Worm (Caenorhabditis elegans) whole organism, midembryonic: Measurements from ENCODE around the gene his-41.

Experiments
- cog-1 ChIP-seq: sonication (generic microtip); optimal IDR thresholded peaks from 2 replicates; lab custom pipeline; 2016; ENCODE audit warnings: missing genetic modification characterization, missing compliant biosample characterization
- flt-1 ChIP-seq: fragments of 200-800 bp; sonication (Bioruptor generic); IDR thresholded peaks from 2 replicates; pipeline ENCODE4 v1.3.6; 2022; ENCODE audit warnings: missing genetic modification characterization, missing compliant biosample characterization
- klf-2 ChIP-seq: fragments of 200-800 bp; sonication (Bioruptor generic); conservative IDR thresholded peaks from 2 replicates; pipeline ENCODE4 v1.3.6; 2022; ENCODE audit warnings: missing genetic modification reagents, missing genetic modification characterization, missing compliant biosample characterization
- med-1 ChIP-seq: sonication (generic microtip); optimal IDR thresholded peaks from 2 replicates; lab custom pipeline; 2017; ENCODE audit warnings: missing genetic modification characterization, mild to moderate bottlenecking, missing compliant biosample characterization, antibody characterized with exemption, missing genetic modification reagents; ENCODE audit not compliant: insufficient read depth
- ref-1 ChIP-seq: fragments of 200-800 bp; sonication (Bioruptor generic); conservative IDR thresholded peaks from 2 replicates; pipeline ENCODE4 v1.3.6; 2022; ENCODE audit warnings: missing genetic modification reagents, missing genetic modification characterization, missing compliant biosample characterization
- tab-1 ChIP-seq: fragments of 200-800 bp; sonication (Bioruptor generic); IDR thresholded peaks from 2 replicates; pipeline ENCODE4 v1.3.6; 2022; ENCODE audit warnings: missing genetic modification characterization, missing compliant biosample characterization
- ztf-23 ChIP-seq: fragments of 200-800 bp; sonication (Bioruptor generic); IDR thresholded peaks from 2 replicates; pipeline ENCODE4 v1.3.6; 2022; ENCODE audit warnings: missing genetic modification reagents, missing genetic modification characterization, missing compliant biosample characterization
- ztf-29 ChIP-seq: fragments of 200-800 bp; sonication (Bioruptor generic); IDR thresholded peaks from 2 replicates; pipeline ENCODE4 v1.3.6; 2022; ENCODE audit warnings: missing genetic modification reagents, missing genetic modification characterization, missing compliant biosample characterization

DNA sequence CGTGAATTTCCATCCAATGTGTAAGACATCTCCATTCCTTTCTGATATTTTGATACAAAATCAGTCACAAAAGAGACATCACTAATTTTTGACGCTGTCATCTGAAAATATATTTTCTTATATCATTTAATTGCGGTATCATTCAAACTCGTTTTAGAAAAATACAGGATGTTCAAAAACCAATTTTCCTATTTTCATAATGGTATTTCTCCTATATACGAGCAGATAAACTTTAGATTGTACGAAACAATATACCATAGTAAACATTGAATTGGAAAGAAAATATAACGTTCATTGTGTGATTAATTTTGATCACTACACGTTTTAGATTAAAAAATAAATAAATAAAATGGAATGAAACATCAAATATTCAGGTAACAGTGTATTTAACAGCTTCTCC is 3.8 kb upstream of the his-41 start, which contains the start of gene C50F4.16:
- no peak for TF ChIP-seq tab-1 (GFP tag; lab: Robert Waterston, UW)
- TF ChIP-seq flt-1 (GFP tag; lab: Robert Waterston, UW), result no peak
- TF ChIP-seq klf-2 (GFP tag; lab: Robert Waterston, UW), result no peak
- TF ChIP-seq ztf-23 (GFP tag; lab: Robert Waterston, UW), result no peak
- TF ChIP-seq med-1 (GFP tag; lab: Kevin White, UChicago), result no peak
- TF ChIP-seq ztf-29 (GFP tag; lab: Robert Waterston, UW), result no peak
- no peak for TF ChIP-seq cog-1 (tag; lab: Kevin White, UChicago)
- TF ChIP-seq ref-1 (GFP tag; lab: Robert Waterston, UW), result no peak
